Fruit fly (Drosophila melanogaster) whole organism, embryonic: ENCODE data around the gene Wnt6.
A peak's percentile ranks its signal among the peaks of the same experiment; 100 is the strongest.

ENCODE experiments used
- Bteb2 ChIP-seq: fragments of 200-800 bp; sonication (Bioruptor generic); optimal IDR thresholded peaks from 2 replicates; lab custom pipeline; 2016; ENCODE audit warnings: missing biosample characterization, missing genetic modification characterization
- CG11093 ChIP-seq: fragments of 200-800 bp; sonication (Bioruptor generic); IDR thresholded peaks from 3 replicates; pipeline ENCODE4 v1.3.6; 2022; ENCODE audit warnings: missing biosample characterization, missing genetic modification characterization
- CG11247 ChIP-seq: fragments of 200-800 bp; sonication (Bioruptor generic); IDR thresholded peaks from 2 replicates; pipeline ENCODE4 v1.3.6; 2022; ENCODE audit warnings: missing biosample characterization, missing genetic modification characterization
- CG11723 ChIP-seq: fragments of 200-800 bp; sonication (Bioruptor generic); optimal IDR thresholded peaks from 2 replicates; lab custom pipeline; 2017; ENCODE audit warnings: missing biosample characterization, mild to moderate bottlenecking, missing genetic modification characterization
- CG12155 ChIP-seq: fragments of 200-800 bp; sonication (Bioruptor generic); optimal IDR thresholded peaks from 3 replicates; lab custom pipeline; 2016; ENCODE audit warnings: missing biosample characterization, missing genetic modification characterization
- CG13894 ChIP-seq: fragments of 200-800 bp; sonication (Bioruptor generic); optimal IDR thresholded peaks from 3 replicates; lab custom pipeline; 2018; ENCODE audit warnings: missing biosample characterization, mild to moderate bottlenecking, missing genetic modification characterization, moderate library complexity
- CG15514 ChIP-seq: fragments of 200-800 bp; sonication (Bioruptor generic); optimal IDR thresholded peaks from 3 replicates; lab custom pipeline; 2017; ENCODE audit warnings: missing biosample characterization, missing genetic modification characterization, mild to moderate bottlenecking, moderate library complexity, missing genetic modification reagents
- CG1603 ChIP-seq: fragments of 200-800 bp; sonication (Bioruptor generic); optimal IDR thresholded peaks from 2 replicates; lab custom pipeline; 2019; ENCODE audit warnings: missing biosample characterization, mild to moderate bottlenecking, missing genetic modification characterization, moderate library complexity
- CG16815 ChIP-seq: fragments of 200-800 bp; sonication (Bioruptor generic); optimal IDR thresholded peaks from 3 replicates; lab custom pipeline; 2017; ENCODE audit warnings: missing biosample characterization, mild to moderate bottlenecking, missing genetic modification characterization
- CG18599 ChIP-seq: fragments of 200-800 bp; sonication (Bioruptor generic); optimal IDR thresholded peaks from 3 replicates; lab custom pipeline; 2017; ENCODE audit warnings: missing biosample characterization, missing genetic modification characterization, mild to moderate bottlenecking, moderate library complexity, missing genetic modification reagents
- CG2678 ChIP-seq: fragments of 200-800 bp; sonication (Bioruptor generic); optimal IDR thresholded peaks from 3 replicates; lab custom pipeline; 2019; ENCODE audit warnings: missing biosample characterization, mild to moderate bottlenecking, missing genetic modification characterization, moderate library complexity
- CG30403 ChIP-seq: fragments of 200-800 bp; sonication (Bioruptor generic); optimal IDR thresholded peaks from 3 replicates; lab custom pipeline; 2016; ENCODE audit warnings: missing biosample characterization, missing genetic modification characterization
- CG3065 ChIP-seq: fragments of 200-800 bp; sonication (Bioruptor generic); optimal IDR thresholded peaks from 2 replicates; lab custom pipeline; 2016; ENCODE audit warnings: missing biosample characterization, missing genetic modification characterization
- CG31365 ChIP-seq: fragments of 200-800 bp; sonication (Bioruptor generic); optimal IDR thresholded peaks from 2 replicates; lab custom pipeline; 2018; ENCODE audit warnings: missing biosample characterization, mild to moderate bottlenecking, missing genetic modification characterization
- CG34376 ChIP-seq: fragments of 200-800 bp; sonication (Bioruptor generic); optimal IDR thresholded peaks from 2 replicates; lab custom pipeline; 2018; ENCODE audit warnings: missing biosample characterization, mild to moderate bottlenecking, missing genetic modification characterization
- CG6175 ChIP-seq: fragments of 200-800 bp; sonication (Bioruptor generic); IDR thresholded peaks from 3 replicates; pipeline ENCODE4 v1.3.6; 2022; ENCODE audit warnings: missing biosample characterization, missing genetic modification characterization
- CG7357 ChIP-seq: fragments of 200-800 bp; sonication (Bioruptor generic); IDR thresholded peaks from 3 replicates; pipeline ENCODE4 v1.3.6; 2022; ENCODE audit warnings: missing biosample characterization, missing genetic modification characterization
- CG7556 ChIP-seq: fragments of 200-800 bp; sonication (Bioruptor generic); optimal IDR thresholded peaks from 2 replicates; lab custom pipeline; 2017; ENCODE audit warnings: missing biosample characterization, mild to moderate bottlenecking, missing genetic modification characterization
- CG7745 ChIP-seq: fragments of 200-800 bp; sonication (Bioruptor generic); optimal IDR thresholded peaks from 2 replicates; lab custom pipeline; 2018; ENCODE audit warnings: missing biosample characterization, mild to moderate bottlenecking, missing genetic modification characterization, moderate library complexity
- CG7839 ChIP-seq: fragments of 200-800 bp; sonication (Bioruptor generic); optimal IDR thresholded peaks from 3 replicates; lab custom pipeline; 2018; ENCODE audit warnings: missing biosample characterization, mild to moderate bottlenecking, missing genetic modification characterization, moderate library complexity
- Dll ChIP-seq: fragments of 200-800 bp; sonication (Bioruptor generic); IDR thresholded peaks from 4 replicates; pipeline ENCODE4 v1.3.6; 2022; ENCODE audit warnings: missing biosample characterization, missing genetic modification characterization; ENCODE audit not compliant: partially characterized antibody
- Drgx ChIP-seq: fragments of 200-800 bp; sonication (Bioruptor generic); IDR thresholded peaks from 2 replicates; pipeline ENCODE4 v1.3.6; 2022; ENCODE audit warnings: missing biosample characterization, missing genetic modification characterization
- Hmr ChIP-seq: fragments of 200-800 bp; sonication (Bioruptor generic); optimal IDR thresholded peaks from 3 replicates; lab custom pipeline; 2017; ENCODE audit warnings: mild to moderate bottlenecking, missing biosample characterization, missing genetic modification reagents, missing genetic modification characterization
- Hr3 ChIP-seq: fragments of 200-800 bp; sonication (Bioruptor generic); optimal IDR thresholded peaks from 3 replicates; lab custom pipeline; 2016; ENCODE audit warnings: missing biosample characterization, missing genetic modification characterization
- Jarid2 ChIP-seq: fragments of 200-800 bp; sonication (Bioruptor generic); optimal IDR thresholded peaks from 3 replicates; lab custom pipeline; 2017; ENCODE audit warnings: mild to moderate bottlenecking, missing biosample characterization, missing genetic modification reagents, missing genetic modification characterization
- NC2β ChIP-seq: fragments of 200-800 bp; sonication (Bioruptor generic); optimal IDR thresholded peaks from 2 replicates; lab custom pipeline; 2016; ENCODE audit warnings: missing biosample characterization, missing genetic modification characterization
- Oaz ChIP-seq: fragments of 200-800 bp; sonication (Bioruptor generic); IDR thresholded peaks from 2 replicates; pipeline ENCODE4 v1.3.6; 2022; ENCODE audit warnings: missing biosample characterization, missing genetic modification characterization
- Ptx1 ChIP-seq: fragments of 200-800 bp; sonication (Bioruptor generic); IDR thresholded peaks from 2 replicates; pipeline ENCODE4 v1.3.6; 2022; ENCODE audit warnings: missing biosample characterization, missing genetic modification characterization
- Sox100B ChIP-seq: fragments of 200-800 bp; sonication (Bioruptor generic); optimal IDR thresholded peaks from 3 replicates; lab custom pipeline; 2018; ENCODE audit warnings: missing biosample characterization, mild to moderate bottlenecking, missing genetic modification characterization
- Ssrp ChIP-seq: fragments of 200-800 bp; sonication (Bioruptor generic); optimal IDR thresholded peaks from 2 replicates; lab custom pipeline; 2018; ENCODE audit warnings: missing biosample characterization, mild to moderate bottlenecking, missing genetic modification characterization, moderate library complexity
- YL-1 ChIP-seq: fragments of 200-800 bp; sonication (Bioruptor generic); optimal IDR thresholded peaks from 3 replicates; lab custom pipeline; 2017; ENCODE audit warnings: missing biosample characterization, mild to moderate bottlenecking, missing genetic modification characterization
- bcd ChIP-seq: fragments of 200-800 bp; sonication (Bioruptor generic); optimal IDR thresholded peaks from 2 replicates; lab custom pipeline; 2017; ENCODE audit warnings: missing biosample characterization, mild to moderate bottlenecking, missing genetic modification characterization
- chif ChIP-seq, 2 experiments: fragments of 200-800 bp; sonication (Bioruptor generic); optimal IDR thresholded peaks; 3 replicates each; lab custom pipeline; 2016; ENCODE audit warnings: missing biosample characterization in 2 of 2, missing genetic modification characterization in 2 of 2
- cwo ChIP-seq: fragments of 200-800 bp; sonication (Bioruptor generic); optimal IDR thresholded peaks from 3 replicates; lab custom pipeline; 2017; ENCODE audit warnings: missing biosample characterization, missing genetic modification characterization, mild to moderate bottlenecking, moderate library complexity, missing genetic modification reagents
- gce ChIP-seq: fragments of 200-800 bp; sonication (Bioruptor generic); IDR thresholded peaks from 3 replicates; pipeline ENCODE4 v1.3.6; 2022; ENCODE audit warnings: missing biosample characterization, missing genetic modification characterization
- gcm2 ChIP-seq: fragments of 200-800 bp; sonication (Bioruptor generic); optimal IDR thresholded peaks from 2 replicates; lab custom pipeline; 2016; ENCODE audit warnings: missing biosample characterization, missing genetic modification characterization
- hb ChIP-seq: fragments of 200-800 bp; sonication (Bioruptor generic); IDR thresholded peaks from 3 replicates; pipeline ENCODE4 v1.3.6; 2022; ENCODE audit warnings: missing biosample characterization, missing genetic modification characterization; ENCODE audit not compliant: partially characterized antibody
- kah ChIP-seq: fragments of 200-800 bp; sonication (Bioruptor generic); optimal IDR thresholded peaks from 2 replicates; lab custom pipeline; 2018; ENCODE audit warnings: missing biosample characterization, mild to moderate bottlenecking, missing genetic modification characterization
- pb ChIP-seq: fragments of 200-800 bp; sonication (Bioruptor generic); optimal IDR thresholded peaks from 3 replicates; lab custom pipeline; 2016; ENCODE audit warnings: missing biosample characterization, missing genetic modification characterization
- prd ChIP-seq, 3 experiments: fragments of >200 bp in 2 of 3; fragments of 200-800 bp in 1 of 3; sonication (Bioruptor generic) in 1 of 3; optimal IDR thresholded peaks in 2 of 3; IDR thresholded peaks in 1 of 3; 2 replicates in 2 of 3; 3 replicates in 1 of 3; pipeline versions ENCODE4 v1.3.6 to Lab custom; 2017 to 2022; ENCODE audit warnings: missing biosample characterization in 1 of 3, missing genetic modification characterization in 1 of 3
- sc ChIP-seq, 3 experiments: fragments of >200 bp in 2 of 3; fragments of 200-800 bp in 1 of 3; sonication (Bioruptor generic) in 1 of 3; optimal IDR thresholded peaks; 2 replicates in 2 of 3; 3 replicates in 1 of 3; lab custom pipeline; 2017; ENCODE audit warnings: mild to moderate bottlenecking in 1 of 3, missing biosample characterization in 1 of 3, missing genetic modification characterization in 1 of 3, missing genetic modification reagents in 1 of 3
- sens ChIP-seq: fragments of 200-800 bp; sonication (Bioruptor generic); peaks from one replicate; lab custom pipeline; 2016; ENCODE audit warnings: missing biosample characterization, missing genetic modification characterization
- sisA ChIP-seq: fragments of 200-800 bp; sonication (Bioruptor generic); IDR thresholded peaks from 2 replicates; pipeline ENCODE4 v1.3.6; 2022; ENCODE audit warnings: missing biosample characterization, missing genetic modification characterization
- sr ChIP-seq: fragments of 200-800 bp; sonication (Bioruptor generic); IDR thresholded peaks from 3 replicates; pipeline ENCODE4 v1.3.6; 2022; ENCODE audit warnings: missing biosample characterization, missing genetic modification characterization
- tio ChIP-seq: fragments of 200-800 bp; sonication (Bioruptor generic); optimal IDR thresholded peaks from 2 replicates; lab custom pipeline; 2017; ENCODE audit warnings: missing biosample characterization, missing genetic modification characterization, inconsistent platforms
- trem ChIP-seq: fragments of 200-800 bp; optimal IDR thresholded peaks from 3 replicates; lab custom pipeline; 2019; ENCODE audit warnings: missing biosample characterization, mild to moderate bottlenecking, missing genetic modification characterization, moderate library complexity
- vfl ChIP-seq: fragments of 200-800 bp; sonication (Bioruptor generic); optimal IDR thresholded peaks from 2 replicates; lab custom pipeline; 2016; ENCODE audit warnings: missing biosample characterization, missing genetic modification characterization
- zfh1 ChIP-seq: fragments of 200-800 bp; sonication (Bioruptor generic); IDR thresholded peaks from 3 replicates; pipeline ENCODE4 v1.3.6; 2022; ENCODE audit warnings: missing biosample characterization, missing genetic modification characterization

Gene Wnt6

dm6 chr2L:7293475-7294332, 39.8 kb upstream of the Wnt6 start (continued):
- no peak for TF ChIP-seq hb (GFP tag; lab: Robert Waterston, UW)
- no peak for TF ChIP-seq sr
- TF ChIP-seq gcm2 (GFP tag; lab: Kevin White, UChicago) = no peak
- no peak for TF ChIP-seq CG15514
- TF ChIP-seq CG11093 = peak; percentile 49; the same call in 1 of the 3 replicates
- TF ChIP-seq CG11723 (GFP tag; lab: Kevin White, UChicago) = no peak
- TF ChIP-seq sisA = 0 out of 2 replicates have a peak, but pooled peaks have one; percentile 19
- no peak for TF ChIP-seq Bteb2 (GFP tag; lab: Kevin White, UChicago)
- peak; percentile 7 to 32 for TF ChIP-seq chif (GFP tag; optimal IDR thresholded peaks at IDR 0.05; lab: Kevin White, UChicago)
- TF ChIP-seq CG30403 (GFP tag; lab: Kevin White, UChicago) = peak; percentile 38
- peak; percentile 19 for TF ChIP-seq bcd
- peak; percentile 95 for TF ChIP-seq sens (GFP tag; lab: Kevin White, UChicago)
- no peak for TF ChIP-seq YL-1
- TF ChIP-seq CG7357 = 0 out of 3 replicates have a peak, but pooled peaks have one; percentile 39
- TF ChIP-seq vfl (GFP tag; lab: Kevin White, UChicago) = no peak
- peak; percentile 31; the same call in 1 of the 2 replicates for TF ChIP-seq Ptx1 (GFP tag; lab: Robert Waterston, UW)
- no peak for TF ChIP-seq prd (optimal IDR thresholded peaks at IDR 0.05; lab: Kevin White, UChicago)
- TF ChIP-seq prd (GFP tag; IDR thresholded peaks at IDR 0.05; lab: Robert Waterston, UW) = peak; percentile 47; the same call in 2 of the 3 replicates
- TF ChIP-seq Drgx (GFP tag; lab: Robert Waterston, UW) = no peak
- TF ChIP-seq sc (optimal IDR thresholded peaks at IDR 0.05; lab: Kevin White, UChicago) = no peak
- TF ChIP-seq sc (GFP tag; optimal IDR thresholded peaks at IDR 0.05; lab: Kevin White, UChicago) = peak; percentile 9
- no peak for TF ChIP-seq CG34376 (GFP tag; lab: Kevin White, UChicago)
- TF ChIP-seq Sox100B (GFP tag; lab: Kevin White, UChicago) = peak; percentile 42
- no peak for TF ChIP-seq CG11247 (GFP tag; lab: Robert Waterston, UW)
- TF ChIP-seq CG13894 (tag; lab: Kevin White, UChicago) = no peak
- TF ChIP-seq CG16815 (GFP tag; lab: Kevin White, UChicago) = peak; percentile 58
- TF ChIP-seq CG18599 (GFP tag; lab: Kevin White, UChicago) = no peak
- no peak for TF ChIP-seq Hmr (GFP tag; lab: Kevin White, UChicago)
- TF ChIP-seq kah (GFP tag; lab: Kevin White, UChicago) = no peak
- TF ChIP-seq Ssrp = peak; percentile 50
- TF ChIP-seq CG2678 = peak; percentile 46
- TF ChIP-seq CG31365 (tag; lab: Kevin White, UChicago) = no peak
- peak; percentile 27 for TF ChIP-seq tio (GFP tag; lab: Kevin White, UChicago)
- no peak for TF ChIP-seq CG7745 (tag; lab: Kevin White, UChicago)
- TF ChIP-seq zfh1 (GFP tag; lab: Robert Waterston, UW) = peak; percentile 67
- peak; percentile 53 for TF ChIP-seq CG7556 (GFP tag; lab: Kevin White, UChicago)
- peak; percentile 55 for TF ChIP-seq CG7839 (tag; lab: Kevin White, UChicago)
- TF ChIP-seq Dll (GFP tag; lab: Robert Waterston, UW) = no peak
- no peak for TF ChIP-seq CG3065 (GFP tag; lab: Kevin White, UChicago)
- TF ChIP-seq cwo = no peak
- TF ChIP-seq CG12155 (GFP tag; lab: Kevin White, UChicago) = no peak
- TF ChIP-seq gce (GFP tag; lab: Robert Waterston, UW) = no peak
- TF ChIP-seq Jarid2 (GFP tag; lab: Kevin White, UChicago) = no peak
- no peak for TF ChIP-seq CG6175 (GFP tag; lab: Robert Waterston, UW)
- no peak for TF ChIP-seq trem (tag; lab: Kevin White, UChicago)
- TF ChIP-seq NC2β (GFP tag; lab: Kevin White, UChicago) = no peak
- TF ChIP-seq pb (GFP tag; lab: Kevin White, UChicago) = no peak
- peak; percentile 16 for TF ChIP-seq Hr3 (GFP tag; lab: Kevin White, UChicago)
- TF ChIP-seq Oaz = no peak
- TF ChIP-seq CG1603 (tag; lab: Kevin White, UChicago) = peak; percentile 31
